Worm (Caenorhabditis elegans): ENCODE data around the gene vit-2.

ce11 chrX:5077696-5078343, 23.0 kb upstream of the vit-2 start, which contains the start of gene cal-5:
- no peak for TF ChIP-seq zag-1 (tag; optimal IDR thresholded peaks at IDR 0.05)
- TF ChIP-seq unc-55 (GFP tag; optimal IDR thresholded peaks at IDR 0.05) = no peak
- no peak for TF ChIP-seq elt-1 (tag; optimal IDR thresholded peaks at IDR 0.05)
- TF ChIP-seq mbf-1 (tag; optimal IDR thresholded peaks at IDR 0.05) = no peak
- TF ChIP-seq lin-13 (GFP tag; optimal IDR thresholded peaks at IDR 0.05) = no peak
- no peak for TF ChIP-seq lsy-2 (tag; optimal IDR thresholded peaks at IDR 0.05)
- no peak for TF ChIP-seq lin-11 (tag; optimal IDR thresholded peaks at IDR 0.05)
- no peak for TF ChIP-seq ztf-11 (tag; optimal IDR thresholded peaks at IDR 0.05)
- peak; percentile 49 for TF ChIP-seq fos-1 (tag; optimal IDR thresholded peaks at IDR 0.05)
- no peak for TF ChIP-seq nhr-237 (tag; optimal IDR thresholded peaks at IDR 0.05)
- TF ChIP-seq peb-1 (tag; optimal IDR thresholded peaks at IDR 0.05) = no peak
- no peak for TF ChIP-seq gmeb-1 (tag; optimal IDR thresholded peaks at IDR 0.05)
- TF ChIP-seq elt-3 (tag; optimal IDR thresholded peaks at IDR 0.05) = no peak
- no peak for TF ChIP-seq nhr-12 (tag; optimal IDR thresholded peaks at IDR 0.05)

Measured in whole organism, L2 larva.